Worm (Caenorhabditis elegans) whole organism, L1 larva: Measurements from ENCODE around the gene scav-3.
A peak's percentile ranks its signal among the peaks of the same experiment; 100 is the strongest.

Source experiments
- C16A3.4 ChIP-seq: fragments of 150-350 bp; optimal IDR thresholded peaks from 2 replicates; lab custom pipeline; 2014; ENCODE audit warnings: missing biosample characterization, missing genetic modification characterization
- ama-1 ChIP-seq: fragments of 150-350 bp; optimal IDR thresholded peaks from 2 replicates; lab custom pipeline; 2014
- blmp-1 ChIP-seq: fragments of 150-350 bp; optimal IDR thresholded peaks from 2 replicates; lab custom pipeline; 2014; ENCODE audit warnings: missing biosample characterization, missing genetic modification characterization
- ceh-88 ChIP-seq: fragments of 200-800 bp; sonication (Bioruptor generic); IDR thresholded peaks from 2 replicates; pipeline ENCODE4 v1.3.6; 2022; ENCODE audit warnings: missing genetic modification characterization, missing compliant biosample characterization
- dpl-1 ChIP-seq, 3 experiments: fragments of 150-350 bp in 2 of 3; sonication (generic microtip) in 1 of 3; optimal IDR thresholded peaks; 2 replicates each; lab custom pipeline; 2014 to 2017; ENCODE audit warnings: missing biosample characterization in 3 of 3, missing genetic modification characterization in 3 of 3, missing genetic modification reagents in 3 of 3
- jun-1 ChIP-seq: fragments of 150-350 bp; optimal IDR thresholded peaks from 2 replicates; lab custom pipeline; 2014; ENCODE audit warnings: missing biosample characterization, missing genetic modification reagents, missing genetic modification characterization
- lsy-2 ChIP-seq, 2 experiments: fragments of 150-350 bp; optimal IDR thresholded peaks; 2 replicates each; lab custom pipeline; 2014; ENCODE audit warnings: missing biosample characterization in 2 of 2, missing genetic modification characterization in 2 of 2
- mdl-1 ChIP-seq, 2 experiments: fragments of 150-350 bp; optimal IDR thresholded peaks; 2 replicates each; lab custom pipeline; 2014 to 2017; ENCODE audit warnings: missing biosample characterization in 2 of 2, missing genetic modification characterization in 2 of 2, inconsistent platforms in 1 of 2
- mep-1 ChIP-seq: fragments of 150-350 bp; optimal IDR thresholded peaks from 2 replicates; lab custom pipeline; 2014; ENCODE audit warnings: missing biosample characterization, missing genetic modification characterization
- nhr-11 ChIP-seq: fragments of 150-350 bp; optimal IDR thresholded peaks from 2 replicates; lab custom pipeline; 2014; ENCODE audit warnings: missing biosample characterization, missing genetic modification characterization
- nhr-12 ChIP-seq: sonication (generic microtip); optimal IDR thresholded peaks from 2 replicates; lab custom pipeline; 2017; ENCODE audit warnings: missing biosample characterization, missing genetic modification characterization
- unc-130 ChIP-seq: fragments of 150-350 bp; optimal IDR thresholded peaks from 2 replicates; lab custom pipeline; 2017; ENCODE audit warnings: missing biosample characterization, missing genetic modification characterization, inconsistent platforms

DNA sequence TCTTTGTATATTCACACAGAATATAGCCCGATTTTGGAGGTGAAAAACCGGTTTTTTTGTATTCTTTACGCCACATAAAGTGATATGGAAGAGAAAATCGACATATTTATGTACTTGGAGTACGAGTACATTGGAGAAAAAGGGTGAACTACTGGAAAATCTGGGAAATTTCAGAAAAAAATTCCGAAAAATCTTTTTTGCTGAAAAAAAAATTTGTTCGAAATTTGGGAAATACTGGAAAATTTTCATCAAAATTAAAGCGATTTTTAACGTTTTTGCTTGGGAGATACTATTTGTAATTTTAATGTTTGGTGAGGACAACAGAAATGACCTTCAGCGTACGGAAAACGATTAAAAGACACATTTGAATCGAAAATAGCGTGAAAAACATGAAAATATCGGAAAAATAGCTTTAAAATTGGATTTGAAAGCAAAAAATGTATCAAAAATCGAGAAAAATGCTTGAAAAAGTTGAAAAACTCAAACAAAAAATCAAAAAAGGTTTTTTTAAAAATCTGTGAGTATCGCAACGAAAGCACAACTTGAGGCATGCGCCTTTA is 30.7 kb downstream of the scav-3 start:
- TF ChIP-seq mep-1 (tag; lab: Kevin White, UChicago) (no peak), mdl-1 (tag; optimal IDR thresholded peaks at IDR 0.05; lab: Kevin White, UChicago) (no peak), ama-1 (no peak), lsy-2 (tag; optimal IDR thresholded peaks at IDR 0.05; lab: Kevin White, UChicago) (peak in 1 of 2 experiments; percentile 15), nhr-11 (no peak), blmp-1 (tag; lab: Kevin White, UChicago) (no peak), nhr-12 (tag; lab: Kevin White, UChicago) (no peak), dpl-1 (GFP tag; optimal IDR thresholded peaks at IDR 0.05; lab: Kevin White, UChicago) (no peak), unc-130 (no peak), jun-1 (tag; lab: Kevin White, UChicago) (no peak), ceh-88 (GFP tag; lab: Robert Waterston, UW) (no peak), C16A3.4 (tag; lab: Kevin White, UChicago) (no peak)
